Fruit fly (Drosophila melanogaster): ENCODE data around the gene Brd8.

Gene Brd8

dm6 chr3R:29211702-29212101 lies 11.6 kb upstream of the Brd8 start:
- TF ChIP-seq OdsH (GFP tag; optimal IDR thresholded peaks at IDR 0.05) = no peak
- no peak for TF ChIP-seq HLH106 (tag; optimal IDR thresholded peaks at IDR 0.05)
- TF ChIP-seq psq (GFP tag; optimal IDR thresholded peaks at IDR 0.05) = no peak
- TF ChIP-seq usp (GFP tag; optimal IDR thresholded peaks at IDR 0.05) = no peak
- no peak for TF ChIP-seq jim (GFP tag; optimal IDR thresholded peaks at IDR 0.05)
- TF ChIP-seq Hr83 (GFP tag; optimal IDR thresholded peaks at IDR 0.05; ENCODE audit: poor library complexity, severe bottlenecking) = no peak
- no peak for TF ChIP-seq h (GFP tag; optimal IDR thresholded peaks at IDR 0.05)
- TF ChIP-seq foxo (GFP tag; optimal IDR thresholded peaks at IDR 0.05) = no peak
- no peak for TF ChIP-seq rgr (GFP tag; optimal IDR thresholded peaks at IDR 0.05)
- TF ChIP-seq dsf (GFP tag; optimal IDR thresholded peaks at IDR 0.05; ENCODE audit: borderline replicate concordance) = no peak
- TF ChIP-seq CG9705 (GFP tag; optimal IDR thresholded peaks at IDR 0.05) = no peak

DNA sequence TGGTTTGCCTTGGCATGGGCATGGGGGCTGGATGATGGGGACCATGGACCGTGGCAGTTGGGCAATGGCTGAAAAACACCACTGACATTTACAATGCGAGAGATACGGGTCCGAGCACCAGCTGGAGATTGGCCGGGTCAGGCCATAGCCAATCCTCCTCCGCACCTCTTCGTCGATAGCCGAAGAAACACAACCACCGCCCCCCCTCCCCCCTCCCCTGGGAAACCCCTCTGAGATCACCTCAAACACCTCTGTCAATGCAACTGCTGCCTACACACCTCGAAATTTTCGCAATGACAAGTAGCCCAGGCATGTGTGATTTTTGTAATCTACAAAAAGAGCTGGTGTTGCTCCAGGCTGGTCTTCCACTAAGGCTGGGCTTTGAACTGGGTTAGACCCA lies 10.8 kb upstream of the Brd8 start:
- TF ChIP-seq pan (optimal IDR thresholded peaks at IDR 0.05) = no peak
- peak; percentile 89 for TF ChIP-seq Dfd (GFP tag; optimal IDR thresholded peaks at IDR 0.05)

dm6 chr3R:29213416-29213815 lies 9.9 kb upstream of the Brd8 start:
- TF ChIP-seq dmrt93B (GFP tag; optimal IDR thresholded peaks at IDR 0.05) (no peak), woc (GFP tag; optimal IDR thresholded peaks at IDR 0.05) (no peak), CG32264 (GFP tag; optimal IDR thresholded peaks at IDR 0.05) (no peak), fru (GFP tag; optimal IDR thresholded peaks at IDR 0.05) (no peak), h (GFP tag; optimal IDR thresholded peaks at IDR 0.05) (no peak), Hr83 (GFP tag; optimal IDR thresholded peaks at IDR 0.05; ENCODE audit: poor library complexity, severe bottlenecking) (no peak), Mio (GFP tag; optimal IDR thresholded peaks at IDR 0.05) (no peak), sage (GFP tag; optimal IDR thresholded peaks at IDR 0.05) (no peak), GATAd (GFP tag; optimal IDR thresholded peaks at IDR 0.05) (no peak), foxo (GFP tag; optimal IDR thresholded peaks at IDR 0.05) (no peak), jim (GFP tag; optimal IDR thresholded peaks at IDR 0.05) (no peak), CrebA (GFP tag; optimal IDR thresholded peaks at IDR 0.05; ENCODE audit: borderline replicate concordance) (no peak), lola (GFP tag; optimal IDR thresholded peaks at IDR 0.05) (no peak), Rel (GFP tag; optimal IDR thresholded peaks at IDR 0.05) (no peak), Rel (tag; optimal IDR thresholded peaks at IDR 0.05) (no peak), Sp1 (GFP tag; optimal IDR thresholded peaks at IDR 0.05) (no peak), dl (GFP tag; optimal IDR thresholded peaks at IDR 0.05; ENCODE audit: insufficient read depth in 1 of 2, partially characterized antibody in 2 of 2) (no peak)

- TF ChIP-seq dmrt93B (GFP tag; optimal IDR thresholded peaks at IDR 0.05) = peak; percentile 99
- TF ChIP-seq woc (GFP tag; optimal IDR thresholded peaks at IDR 0.05) = peak; percentile 99
- TF ChIP-seq Hr83 (GFP tag; optimal IDR thresholded peaks at IDR 0.05; ENCODE audit: poor library complexity, severe bottlenecking) = peak; percentile 99
- TF ChIP-seq dl (GFP tag; optimal IDR thresholded peaks at IDR 0.05; ENCODE audit: insufficient read depth in 1 of 2, partially characterized antibody in 2 of 2) = no peak
- TF ChIP-seq br (GFP tag; optimal IDR thresholded peaks at IDR 0.05) = peak; percentile 100
- no peak for TF ChIP-seq Dfd (GFP tag; optimal IDR thresholded peaks at IDR 0.05)
- peak; percentile 45 for TF ChIP-seq N (GFP tag; optimal IDR thresholded peaks at IDR 0.05)
- peak; percentile 99 for TF ChIP-seq sv (GFP tag; optimal IDR thresholded peaks at IDR 0.05)
- TF ChIP-seq HLH106 (tag; optimal IDR thresholded peaks at IDR 0.05) = peak; percentile 100
- no peak for TF ChIP-seq Myc (optimal IDR thresholded peaks at IDR 0.05)
- TF ChIP-seq sage (GFP tag; optimal IDR thresholded peaks at IDR 0.05) = peak; percentile 99
- TF ChIP-seq GATAd (GFP tag; optimal IDR thresholded peaks at IDR 0.05) = peak; percentile 99
- no peak for TF ChIP-seq lola (GFP tag; optimal IDR thresholded peaks at IDR 0.05)
- TF ChIP-seq Dif (GFP tag; optimal IDR thresholded peaks at IDR 0.05; ENCODE audit: partially characterized antibody) = no peak
- TF ChIP-seq Hr78 (GFP tag; optimal IDR thresholded peaks at IDR 0.05) = no peak
- peak; percentile 100 for TF ChIP-seq OdsH (GFP tag; optimal IDR thresholded peaks at IDR 0.05)
- peak; percentile 99 for TF ChIP-seq CrebA (GFP tag; optimal IDR thresholded peaks at IDR 0.05; ENCODE audit: borderline replicate concordance)
- TF ChIP-seq tai (GFP tag; optimal IDR thresholded peaks at IDR 0.05) = no peak
- peak; percentile 97 for TF ChIP-seq dsf (GFP tag; optimal IDR thresholded peaks at IDR 0.05; ENCODE audit: borderline replicate concordance)
- peak; percentile 100 for TF ChIP-seq ey (GFP tag; optimal IDR thresholded peaks at IDR 0.05)
- peak; percentile 99 for TF ChIP-seq Jra (GFP tag; optimal IDR thresholded peaks at IDR 0.05)
- TF ChIP-seq pan (optimal IDR thresholded peaks at IDR 0.05) = no peak
- peak; percentile 100 for TF ChIP-seq Sp1 (GFP tag; optimal IDR thresholded peaks at IDR 0.05)
- TF ChIP-seq usp (GFP tag; optimal IDR thresholded peaks at IDR 0.05) = no peak
- peak; percentile 100 for TF ChIP-seq CG9705 (GFP tag; optimal IDR thresholded peaks at IDR 0.05)
- TF ChIP-seq fru (GFP tag; optimal IDR thresholded peaks at IDR 0.05) = peak; percentile 100
- TF ChIP-seq Hnf4 (GFP tag; optimal IDR thresholded peaks at IDR 0.05) = peak; percentile 100
- TF ChIP-seq Mio (GFP tag; optimal IDR thresholded peaks at IDR 0.05) = peak; percentile 97
- peak; percentile 100 for TF ChIP-seq Rel (GFP tag; optimal IDR thresholded peaks at IDR 0.05)
- TF ChIP-seq Rel (tag; optimal IDR thresholded peaks at IDR 0.05) = peak; percentile 98
- TF ChIP-seq Vsx2 (GFP tag; optimal IDR thresholded peaks at IDR 0.05; ENCODE audit: partially characterized antibody) = no peak
- peak; percentile 98 for TF ChIP-seq brk (GFP tag; optimal IDR thresholded peaks at IDR 0.05)
- TF ChIP-seq CG32264 (GFP tag; optimal IDR thresholded peaks at IDR 0.05) = peak; percentile 99
- no peak for TF ChIP-seq Abd-B (GFP tag; optimal IDR thresholded peaks at IDR 0.05)
- TF ChIP-seq foxo (GFP tag; optimal IDR thresholded peaks at IDR 0.05) = peak; percentile 99 to 100
- TF ChIP-seq jim (GFP tag; optimal IDR thresholded peaks at IDR 0.05) = peak; percentile 87
- peak; percentile 100 for TF ChIP-seq rgr (GFP tag; optimal IDR thresholded peaks at IDR 0.05)
- TF ChIP-seq psq (GFP tag; optimal IDR thresholded peaks at IDR 0.05) = peak; percentile 99
- peak; percentile 100 for TF ChIP-seq h (GFP tag; optimal IDR thresholded peaks at IDR 0.05)
Observed at dm6 chr3R:29214262-29214661, 9.0 kb upstream of the Brd8 start.
